Worm (Caenorhabditis elegans): ENCODE data around the gene K01A11.3.

DNA sequence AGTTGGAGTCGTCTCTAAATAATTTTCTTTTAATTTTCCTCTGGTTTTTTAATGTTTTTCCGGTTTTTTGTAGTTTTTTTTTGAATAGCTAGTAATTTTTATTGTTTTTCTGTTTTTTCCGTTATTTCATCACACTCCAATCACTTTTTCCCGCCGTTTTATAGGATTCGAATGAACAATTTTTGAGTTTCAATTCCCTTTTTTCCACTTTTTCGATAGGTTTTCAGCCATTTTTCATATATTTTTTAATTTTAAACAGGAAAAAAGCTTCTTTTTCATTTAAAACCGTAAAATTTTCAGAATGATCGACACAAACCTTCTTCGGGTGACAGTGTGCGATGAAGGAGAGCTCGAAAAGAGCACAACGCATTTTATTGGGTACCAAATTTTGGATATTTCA, 9.0 kb upstream of the K01A11.3 start, which contains the start of gene pph-6:
- no peak for TF ChIP-seq hlh-30 (tag; optimal IDR thresholded peaks at IDR 0.05; ENCODE audit: insufficient read depth)
- TF ChIP-seq F13H6.1 (tag; optimal IDR thresholded peaks at IDR 0.05), result no peak
- TF ChIP-seq ama-1 (optimal IDR thresholded peaks at IDR 0.05), result no peak
- TF ChIP-seq odd-2 (tag; optimal IDR thresholded peaks at IDR 0.05), result no peak
- TF ChIP-seq Y22D7AL.16 (tag; optimal IDR thresholded peaks at IDR 0.05), result no peak
- TF ChIP-seq nfya-1 (tag; optimal IDR thresholded peaks at IDR 0.05), result no peak
- no peak for TF ChIP-seq unc-3 (GFP tag; conservative IDR thresholded peaks at IDR 0.05)
- TF ChIP-seq unc-3 (tag; optimal IDR thresholded peaks at IDR 0.05), result no peak
- no peak for TF ChIP-seq elt-2 (tag; optimal IDR thresholded peaks at IDR 0.05)
- TF ChIP-seq ceh-31 (tag; optimal IDR thresholded peaks at IDR 0.05), result no peak

Data from whole organism, late embryonic.